Fruit fly (Drosophila melanogaster) whole organism, embryonic: ENCODE results near the gene CG13359.

Experiments used
- Atf-2 ChIP-seq: fragments of 200-800 bp; sonication (Bioruptor generic); optimal IDR thresholded peaks from 2 replicates; lab custom pipeline; 2016; ENCODE audit warnings: missing biosample characterization, missing genetic modification characterization
- Bdp1 ChIP-seq: fragments of 200-800 bp; sonication (Bioruptor generic); optimal IDR thresholded peaks from 3 replicates; lab custom pipeline; 2016; ENCODE audit warnings: missing biosample characterization, missing genetic modification characterization
- CG11085 ChIP-seq: fragments of 200-800 bp; sonication (Bioruptor generic); IDR thresholded peaks from 2 replicates; pipeline ENCODE4 v1.3.6; 2022; ENCODE audit warnings: missing biosample characterization, missing genetic modification characterization
- CG12155 ChIP-seq: fragments of 200-800 bp; sonication (Bioruptor generic); optimal IDR thresholded peaks from 3 replicates; lab custom pipeline; 2016; ENCODE audit warnings: missing biosample characterization, missing genetic modification characterization
- CG12391 ChIP-seq: fragments of 200-800 bp; sonication (Bioruptor generic); optimal IDR thresholded peaks from 3 replicates; lab custom pipeline; 2018; ENCODE audit warnings: missing biosample characterization, mild to moderate bottlenecking, missing genetic modification characterization, moderate library complexity
- CG12769 ChIP-seq: fragments of 200-800 bp; sonication (Bioruptor generic); optimal IDR thresholded peaks from 2 replicates; lab custom pipeline; 2019; ENCODE audit warnings: missing biosample characterization, mild to moderate bottlenecking, missing genetic modification characterization, moderate library complexity
- CG18599 ChIP-seq: fragments of 200-800 bp; sonication (Bioruptor generic); optimal IDR thresholded peaks from 3 replicates; lab custom pipeline; 2017; ENCODE audit warnings: missing biosample characterization, missing genetic modification characterization, mild to moderate bottlenecking, moderate library complexity, missing genetic modification reagents
- CG2199 ChIP-seq: fragments of 200-800 bp; sonication (Bioruptor generic); IDR thresholded peaks from 3 replicates; pipeline ENCODE4 v1.3.6; 2022; ENCODE audit warnings: missing biosample characterization, missing genetic modification characterization
- CG2875 ChIP-seq: fragments of 200-800 bp; sonication (Bioruptor generic); optimal IDR thresholded peaks from 2 replicates; lab custom pipeline; 2017; ENCODE audit warnings: missing biosample characterization, mild to moderate bottlenecking, missing genetic modification characterization, missing genetic modification reagents
- CG30403 ChIP-seq: fragments of 200-800 bp; sonication (Bioruptor generic); optimal IDR thresholded peaks from 3 replicates; lab custom pipeline; 2016; ENCODE audit warnings: missing biosample characterization, missing genetic modification characterization
- CG31388 ChIP-seq: fragments of 200-800 bp; sonication (Bioruptor generic); optimal IDR thresholded peaks from 2 replicates; lab custom pipeline; 2016; ENCODE audit warnings: missing biosample characterization, missing genetic modification characterization
- CG33557 ChIP-seq: fragments of 200-800 bp; sonication (Bioruptor generic); optimal IDR thresholded peaks from 2 replicates; lab custom pipeline; 2019; ENCODE audit warnings: missing biosample characterization, mild to moderate bottlenecking, missing genetic modification characterization, moderate library complexity
- CG4282 ChIP-seq: fragments of 200-800 bp; sonication (Bioruptor generic); optimal IDR thresholded peaks from 2 replicates; lab custom pipeline; 2016; ENCODE audit warnings: missing biosample characterization, missing genetic modification characterization
- CG4730 ChIP-seq: fragments of 200-800 bp; sonication (Bioruptor generic); IDR thresholded peaks from 2 replicates; pipeline ENCODE4 v1.3.6; 2022; ENCODE audit warnings: missing biosample characterization, missing genetic modification characterization
- CG6813 ChIP-seq: fragments of 200-800 bp; sonication (Bioruptor generic); optimal IDR thresholded peaks from 2 replicates; lab custom pipeline; 2017; ENCODE audit warnings: missing biosample characterization, missing genetic modification characterization, mild to moderate bottlenecking, moderate library complexity, missing genetic modification reagents
- CG8359 ChIP-seq: fragments of 200-800 bp; sonication (Bioruptor generic); optimal IDR thresholded peaks from 2 replicates; lab custom pipeline; 2017; ENCODE audit warnings: missing biosample characterization, mild to moderate bottlenecking, missing genetic modification characterization, borderline replicate concordance
- CG9727 ChIP-seq: fragments of 200-800 bp; sonication (Bioruptor generic); optimal IDR thresholded peaks from 3 replicates; lab custom pipeline; 2017; ENCODE audit warnings: missing biosample characterization, mild to moderate bottlenecking, missing genetic modification characterization
- CG9797 ChIP-seq: fragments of 200-800 bp; sonication (Bioruptor generic); optimal IDR thresholded peaks from 3 replicates; lab custom pipeline; 2018; ENCODE audit warnings: missing biosample characterization, mild to moderate bottlenecking, missing genetic modification characterization
- CoRest ChIP-seq: fragments of 200-800 bp; sonication (Bioruptor generic); optimal IDR thresholded peaks from 3 replicates; lab custom pipeline; 2018; ENCODE audit warnings: missing biosample characterization, mild to moderate bottlenecking, missing genetic modification characterization, moderate library complexity
- E2f2 ChIP-seq: fragments of 200-800 bp; sonication (Bioruptor generic); IDR thresholded peaks from 2 replicates; pipeline ENCODE4 v1.3.6; 2022; ENCODE audit warnings: missing biosample characterization, missing genetic modification characterization
- Fer1 ChIP-seq: fragments of 200-800 bp; sonication (Bioruptor generic); optimal IDR thresholded peaks from 2 replicates; lab custom pipeline; 2017; ENCODE audit warnings: missing biosample characterization, mild to moderate bottlenecking, missing genetic modification characterization
- Hey ChIP-seq: fragments of 200-800 bp; sonication (Bioruptor generic); optimal IDR thresholded peaks from 3 replicates; lab custom pipeline; 2018; ENCODE audit warnings: missing biosample characterization, mild to moderate bottlenecking, missing genetic modification characterization
- Lim3 ChIP-seq: fragments of 200-800 bp; sonication (Bioruptor generic); IDR thresholded peaks from 2 replicates; pipeline ENCODE4 v1.3.6; 2022; ENCODE audit warnings: missing biosample characterization, missing genetic modification characterization
- Max ChIP-seq: fragments of 200-800 bp; sonication (Bioruptor generic); optimal IDR thresholded peaks from 2 replicates; lab custom pipeline; 2016; ENCODE audit warnings: missing biosample characterization, mild to moderate bottlenecking, missing genetic modification characterization
- Mes4 ChIP-seq: fragments of 200-800 bp; sonication (Bioruptor generic); optimal IDR thresholded peaks from 2 replicates; lab custom pipeline; 2016; ENCODE audit warnings: missing biosample characterization, missing genetic modification characterization
- NFAT ChIP-seq: fragments of 200-800 bp; sonication (Bioruptor generic); IDR thresholded peaks from 2 replicates; pipeline ENCODE4 v1.3.6; 2022; ENCODE audit warnings: missing biosample characterization, missing genetic modification characterization
- NfI ChIP-seq: fragments of 200-800 bp; sonication (Bioruptor generic); optimal IDR thresholded peaks from 3 replicates; lab custom pipeline; 2018; ENCODE audit warnings: missing biosample characterization, mild to moderate bottlenecking, missing genetic modification characterization, moderate library complexity
- Poxn ChIP-seq: fragments of 200-800 bp; sonication (Bioruptor generic); IDR thresholded peaks from 2 replicates; pipeline ENCODE4 v1.3.6; 2022; ENCODE audit warnings: missing biosample characterization, missing genetic modification characterization
- Ptx1 ChIP-seq: fragments of 200-800 bp; sonication (Bioruptor generic); IDR thresholded peaks from 2 replicates; pipeline ENCODE4 v1.3.6; 2022; ENCODE audit warnings: missing biosample characterization, missing genetic modification characterization
- Sox102F ChIP-seq: fragments of 200-800 bp; sonication (Bioruptor generic); optimal IDR thresholded peaks from 2 replicates; lab custom pipeline; 2018; ENCODE audit warnings: missing biosample characterization, mild to moderate bottlenecking, missing genetic modification characterization, moderate library complexity
- chif ChIP-seq, 2 experiments: fragments of 200-800 bp; sonication (Bioruptor generic); optimal IDR thresholded peaks; 3 replicates each; lab custom pipeline; 2016; ENCODE audit warnings: missing biosample characterization in 2 of 2, missing genetic modification characterization in 2 of 2
- fd64A ChIP-seq: fragments of 200-800 bp; sonication (Bioruptor generic); optimal IDR thresholded peaks from 3 replicates; lab custom pipeline; 2018; ENCODE audit warnings: missing biosample characterization, mild to moderate bottlenecking, missing genetic modification characterization
- gro ChIP-seq: fragments of 200-800 bp; sonication (Bioruptor generic); optimal IDR thresholded peaks from 2 replicates; lab custom pipeline; 2016; ENCODE audit warnings: missing biosample characterization, missing genetic modification characterization
- lab ChIP-seq: fragments of 200-800 bp; sonication (Bioruptor generic); optimal IDR thresholded peaks from 3 replicates; lab custom pipeline; 2017; ENCODE audit warnings: missing biosample characterization, missing genetic modification characterization, mild to moderate bottlenecking, moderate library complexity, missing genetic modification reagents
- lbe ChIP-seq: fragments of 200-800 bp; sonication (Bioruptor generic); optimal IDR thresholded peaks from 2 replicates; lab custom pipeline; 2016; ENCODE audit warnings: missing biosample characterization, mild to moderate bottlenecking, missing genetic modification characterization
- lola ChIP-seq, 3 experiments: fragments of >200 bp in 2 of 3; fragments of 200-800 bp in 1 of 3; sonication (Bioruptor generic) in 1 of 3; optimal IDR thresholded peaks; 2 replicates each; lab custom pipeline; 2017 to 2019; ENCODE audit warnings: missing biosample characterization in 3 of 3, missing genetic modification characterization in 3 of 3, mild to moderate bottlenecking in 1 of 3, moderate library complexity in 1 of 3
- luna ChIP-seq: fragments of 200-800 bp; sonication (Bioruptor generic); optimal IDR thresholded peaks from 2 replicates; lab custom pipeline; 2016; ENCODE audit warnings: missing biosample characterization, missing genetic modification characterization
- nerfin-1 ChIP-seq: fragments of 200-800 bp; sonication (Bioruptor generic); optimal IDR thresholded peaks from 3 replicates; lab custom pipeline; 2019; ENCODE audit warnings: missing biosample characterization, mild to moderate bottlenecking, missing genetic modification characterization, moderate library complexity
- nmo ChIP-seq: fragments of 200-800 bp; sonication (Bioruptor generic); optimal IDR thresholded peaks from 2 replicates; lab custom pipeline; 2018; ENCODE audit warnings: missing biosample characterization, mild to moderate bottlenecking, missing genetic modification characterization, moderate library complexity
- odd ChIP-seq: fragments of 200-800 bp; sonication (Bioruptor generic); optimal IDR thresholded peaks from 2 replicates; lab custom pipeline; 2017; ENCODE audit warnings: missing biosample characterization, mild to moderate bottlenecking, missing genetic modification characterization
- peb ChIP-seq: fragments of 200-800 bp; sonication (Bioruptor generic); IDR thresholded peaks from 2 replicates; pipeline ENCODE4 v1.3.6; 2022; ENCODE audit warnings: missing biosample characterization, missing genetic modification characterization
- repo ChIP-seq: fragments of 200-800 bp; sonication (Bioruptor generic); optimal IDR thresholded peaks from 2 replicates; lab custom pipeline; 2016; ENCODE audit warnings: missing biosample characterization, missing genetic modification characterization
- rib ChIP-seq: fragments of 200-800 bp; sonication (Bioruptor generic); IDR thresholded peaks from 2 replicates; pipeline ENCODE4 v1.3.6; 2022; ENCODE audit warnings: missing biosample characterization, missing genetic modification characterization
- sens ChIP-seq: fragments of 200-800 bp; sonication (Bioruptor generic); peaks from one replicate; lab custom pipeline; 2016; ENCODE audit warnings: missing biosample characterization, missing genetic modification characterization
- sisA ChIP-seq: fragments of 200-800 bp; sonication (Bioruptor generic); IDR thresholded peaks from 2 replicates; pipeline ENCODE4 v1.3.6; 2022; ENCODE audit warnings: missing biosample characterization, missing genetic modification characterization
- ssp ChIP-seq: fragments of 200-800 bp; sonication (Bioruptor generic); IDR thresholded peaks from 2 replicates; pipeline ENCODE4 v1.3.6; 2022; ENCODE audit warnings: missing biosample characterization, missing genetic modification characterization
- stc ChIP-seq: fragments of 200-800 bp; sonication (Bioruptor generic); IDR thresholded peaks from 2 replicates; pipeline ENCODE4 v1.3.6; 2022; ENCODE audit warnings: missing biosample characterization, missing genetic modification characterization
- tgo ChIP-seq: fragments of 200-800 bp; sonication (Bioruptor generic); IDR thresholded peaks from 3 replicates; pipeline ENCODE4 v1.3.6; 2022; ENCODE audit warnings: missing biosample characterization, missing genetic modification characterization
- tio ChIP-seq: fragments of 200-800 bp; sonication (Bioruptor generic); optimal IDR thresholded peaks from 2 replicates; lab custom pipeline; 2017; ENCODE audit warnings: missing biosample characterization, missing genetic modification characterization, inconsistent platforms
- tna ChIP-seq: fragments of 200-800 bp; sonication (Bioruptor generic); IDR thresholded peaks from 2 replicates; pipeline ENCODE4 v1.3.6; 2022; ENCODE audit warnings: missing biosample characterization, missing genetic modification characterization; ENCODE audit not compliant: partially characterized antibody
- unpg ChIP-seq: fragments of 200-800 bp; sonication (Bioruptor generic); optimal IDR thresholded peaks from 3 replicates; lab custom pipeline; 2018; ENCODE audit warnings: missing biosample characterization, mild to moderate bottlenecking, missing genetic modification characterization, moderate library complexity
- yki ChIP-seq: fragments of >200 bp; optimal IDR thresholded peaks from 3 replicates; lab custom pipeline; 2018

The CG13359 gene

dm6 chrX:779344-779743, 23.9 kb downstream of the CG13359 start (continued):
- TF ChIP-seq nmo (GFP tag; lab: Kevin White, UChicago) (peak; percentile 36), Bdp1 (GFP tag; lab: Kevin White, UChicago) (no peak), Sox102F (peak; percentile 30), Max (GFP tag; lab: Kevin White, UChicago) (no peak), yki (lab: Kevin White, UChicago) (no peak), Hey (tag; lab: Kevin White, UChicago) (no peak), CG2199 (GFP tag; lab: Robert Waterston, UW) (no peak), rib (no peak), unpg (peak; percentile 45), sens (GFP tag; lab: Kevin White, UChicago) (peak; percentile 39), CG11085 (GFP tag; lab: Robert Waterston, UW) (no peak), luna (GFP tag; lab: Kevin White, UChicago) (no peak), CG9727 (GFP tag; lab: Kevin White, UChicago) (peak; percentile 13), ssp (GFP tag; lab: Robert Waterston, UW) (no peak), lola (GFP tag; optimal IDR thresholded peaks at IDR 0.05; lab: Kevin White, UChicago) (peak in 1 of 3 experiments; percentile 10), CG33557 (no peak), Ptx1 (peak; percentile 37; the same call in 1 of the 2 replicates), Mes4 (GFP tag; lab: Kevin White, UChicago) (no peak), CG4282 (no peak), lbe (GFP tag; lab: Kevin White, UChicago) (peak; percentile 19), CG18599 (GFP tag; lab: Kevin White, UChicago) (peak; percentile 12), lab (GFP tag; lab: Kevin White, UChicago) (peak; percentile 27), E2f2 (GFP tag; lab: Robert Waterston, UW) (no peak), CG9797 (GFP tag; lab: Kevin White, UChicago) (no peak), CG12155 (no peak), CG30403 (peak; percentile 10), CG12769 (tag; lab: Kevin White, UChicago) (no peak), CG12391 (tag; lab: Kevin White, UChicago) (peak; percentile 8), tna (GFP tag; lab: Robert Waterston, UW) (no peak), fd64A (no peak), CoRest (tag; lab: Kevin White, UChicago) (peak; percentile 19), odd (no peak), chif (GFP tag; optimal IDR thresholded peaks at IDR 0.05; lab: Kevin White, UChicago) (no peak), sisA (GFP tag; lab: Robert Waterston, UW) (0 out of 2 replicates have a peak, but pooled peaks have one; percentile 21), nerfin-1 (tag; lab: Kevin White, UChicago) (no peak), CG31388 (GFP tag; lab: Kevin White, UChicago) (no peak), NFAT (no peak), tio (GFP tag; lab: Kevin White, UChicago) (no peak), stc (GFP tag; lab: Robert Waterston, UW) (no peak), gro (GFP tag; lab: Kevin White, UChicago) (no peak), Poxn (GFP tag; lab: Robert Waterston, UW) (no peak), Fer1 (GFP tag; lab: Kevin White, UChicago) (peak; percentile 22), CG6813 (GFP tag; lab: Kevin White, UChicago) (peak; percentile 5), CG8359 (GFP tag; lab: Kevin White, UChicago) (no peak), CG2875 (no peak), tgo (GFP tag; lab: Robert Waterston, UW) (no peak), NfI (GFP tag; lab: Kevin White, UChicago) (peak; percentile 11), repo (GFP tag; lab: Kevin White, UChicago) (no peak), Atf-2 (GFP tag; lab: Kevin White, UChicago) (no peak), CG4730 (GFP tag; lab: Robert Waterston, UW) (no peak), peb (GFP tag; lab: Robert Waterston, UW) (no peak), Lim3 (no peak)
